Fruit fly (Drosophila melanogaster) whole organism, wandering third instar larva: ENCODE measurements around the gene Polr1B.

Experiments
- Abd-B ChIP-seq: fragments of >200 bp; optimal IDR thresholded peaks from 2 replicates; lab custom pipeline; 2017; ENCODE audit warnings: missing biosample characterization, missing genetic modification characterization
- CG32264 ChIP-seq: fragments of 200-800 bp; sonication (Bioruptor generic); optimal IDR thresholded peaks from 2 replicates; lab custom pipeline; 2016; ENCODE audit warnings: missing biosample characterization, missing genetic modification characterization
- CG9705 ChIP-seq: fragments of 200-800 bp; sonication (Bioruptor generic); optimal IDR thresholded peaks from 2 replicates; lab custom pipeline; 2018; ENCODE audit warnings: missing biosample characterization, mild to moderate bottlenecking, missing genetic modification characterization
- CrebA ChIP-seq: fragments of 200-800 bp; sonication (Bioruptor generic); optimal IDR thresholded peaks from 2 replicates; lab custom pipeline; 2016; ENCODE audit warnings: missing biosample characterization, mild to moderate bottlenecking, missing genetic modification characterization, borderline replicate concordance
- Dfd ChIP-seq: fragments of >200 bp; optimal IDR thresholded peaks from 2 replicates; lab custom pipeline; 2017; ENCODE audit warnings: missing biosample characterization, missing genetic modification characterization
- Dif ChIP-seq: fragments of 200-275, 200-300 bp; sonication (Bioruptor generic); optimal IDR thresholded peaks from 2 replicates; lab custom pipeline; 2018; ENCODE audit warnings: missing biosample characterization, missing genetic modification characterization; ENCODE audit not compliant: partially characterized antibody
- GATAd ChIP-seq: sonication (Bioruptor generic); optimal IDR thresholded peaks from 2 replicates; lab custom pipeline; 2016; ENCODE audit warnings: missing biosample characterization, missing genetic modification characterization
- HLH106 ChIP-seq: fragments of 200-800 bp; optimal IDR thresholded peaks from 3 replicates; lab custom pipeline; 2019; ENCODE audit warnings: missing biosample characterization, mild to moderate bottlenecking, missing genetic modification characterization, moderate library complexity
- Hnf4 ChIP-seq: fragments of 200-800 bp; sonication (Bioruptor generic); optimal IDR thresholded peaks from 2 replicates; lab custom pipeline; 2016; ENCODE audit warnings: missing biosample characterization, mild to moderate bottlenecking, missing genetic modification characterization
- Hr78 ChIP-seq: fragments of >200 bp; optimal IDR thresholded peaks from 2 replicates; lab custom pipeline; 2017; ENCODE audit warnings: missing biosample characterization, missing genetic modification characterization
- Hr83 ChIP-seq: fragments of 200-300 bp; sonication (Bioruptor generic); optimal IDR thresholded peaks from 2 replicates; lab custom pipeline; 2016; ENCODE audit warnings: missing biosample characterization, mild to moderate bottlenecking, missing genetic modification characterization, moderate library complexity; ENCODE audit not compliant: poor library complexity, severe bottlenecking
- Jra ChIP-seq: sonication (Bioruptor generic); optimal IDR thresholded peaks from 2 replicates; lab custom pipeline; 2016; ENCODE audit warnings: missing biosample characterization, missing genetic modification characterization
- Mio ChIP-seq: sonication (Bioruptor generic); optimal IDR thresholded peaks from 2 replicates; lab custom pipeline; 2016; ENCODE audit warnings: missing biosample characterization, missing genetic modification characterization
- Myc ChIP-seq: fragments of >200 bp; optimal IDR thresholded peaks from 2 replicates; lab custom pipeline; 2017
- N ChIP-seq: fragments of >200 bp; optimal IDR thresholded peaks from 2 replicates; lab custom pipeline; 2018; ENCODE audit warnings: missing biosample characterization, missing external identifiers, missing genetic modification characterization
- OdsH ChIP-seq: fragments of 200-800 bp; sonication (Bioruptor generic); optimal IDR thresholded peaks from 2 replicates; lab custom pipeline; 2016; ENCODE audit warnings: missing biosample characterization, mild to moderate bottlenecking, missing genetic modification characterization
- Rel ChIP-seq, 2 experiments: fragments of 200-800 bp; sonication (Bioruptor generic) in 1 of 2; optimal IDR thresholded peaks; 2 replicates in 1 of 2; 3 replicates in 1 of 2; lab custom pipeline; 2016 to 2019; ENCODE audit warnings: mild to moderate bottlenecking in 2 of 2, missing biosample characterization in 2 of 2, missing genetic modification characterization in 2 of 2, moderate library complexity in 1 of 2
- Sp1 ChIP-seq: fragments of 200-800 bp; sonication (Bioruptor generic); optimal IDR thresholded peaks from 3 replicates; lab custom pipeline; 2019; ENCODE audit warnings: missing biosample characterization, mild to moderate bottlenecking, missing genetic modification characterization, moderate library complexity
- Vsx2 ChIP-seq: fragments of 200-300, 225-300 bp; sonication (Bioruptor generic); optimal IDR thresholded peaks from 2 replicates; lab custom pipeline; 2018; ENCODE audit warnings: missing biosample characterization, missing genetic modification characterization; ENCODE audit not compliant: partially characterized antibody
- br ChIP-seq: fragments of 200-800 bp; sonication (Bioruptor generic); optimal IDR thresholded peaks from 2 replicates; lab custom pipeline; 2016; ENCODE audit warnings: missing biosample characterization, missing genetic modification characterization
- brk ChIP-seq: fragments of 200-800 bp; sonication (Bioruptor generic); optimal IDR thresholded peaks from 2 replicates; lab custom pipeline; 2016; ENCODE audit warnings: missing biosample characterization, mild to moderate bottlenecking, missing genetic modification characterization
- dl ChIP-seq, 2 experiments: fragments of 175-275, 200-275 bp in 1 of 2; fragments of 200-275 bp in 1 of 2; sonication (Bioruptor generic); optimal IDR thresholded peaks; lab custom pipeline; 2018; ENCODE audit warnings: mild to moderate bottlenecking in 2 of 2, missing biosample characterization in 2 of 2, missing genetic modification characterization in 2 of 2, moderate library complexity in 2 of 2; ENCODE audit not compliant: partially characterized antibody in 2 of 2, insufficient read depth in 1 of 2
- dmrt93B ChIP-seq: fragments of 200-800 bp; sonication (Bioruptor generic); optimal IDR thresholded peaks from 2 replicates; lab custom pipeline; 2018; ENCODE audit warnings: missing biosample characterization, mild to moderate bottlenecking, missing genetic modification characterization
- dsf ChIP-seq: sonication (Bioruptor generic); optimal IDR thresholded peaks from 2 replicates; lab custom pipeline; 2016; ENCODE audit warnings: missing biosample characterization, missing genetic modification characterization, borderline replicate concordance
- ey ChIP-seq: fragments of 200-800 bp; sonication (Bioruptor generic); optimal IDR thresholded peaks from 2 replicates; lab custom pipeline; 2016; ENCODE audit warnings: missing biosample characterization, missing genetic modification characterization
- foxo ChIP-seq, 2 experiments: fragments of 200-800 bp; sonication (Bioruptor generic); optimal IDR thresholded peaks; 2 replicates in 1 of 2; 3 replicates in 1 of 2; lab custom pipeline; 2016 to 2017; ENCODE audit warnings: missing biosample characterization in 2 of 2, missing genetic modification characterization in 2 of 2
- fru ChIP-seq: fragments of 200-800 bp; sonication (Bioruptor generic); optimal IDR thresholded peaks from 3 replicates; lab custom pipeline; 2016; ENCODE audit warnings: missing biosample characterization, mild to moderate bottlenecking, missing genetic modification characterization
- h ChIP-seq: fragments of 200-800 bp; sonication (Bioruptor generic); optimal IDR thresholded peaks from 3 replicates; lab custom pipeline; 2016; ENCODE audit warnings: missing biosample characterization, mild to moderate bottlenecking, missing genetic modification characterization
- jim ChIP-seq: fragments of 175-275, 200-325 bp; sonication (Bioruptor generic); optimal IDR thresholded peaks from 2 replicates; lab custom pipeline; 2016; ENCODE audit warnings: missing biosample characterization, mild to moderate bottlenecking, missing genetic modification characterization
- lola ChIP-seq: fragments of >200 bp; optimal IDR thresholded peaks from 2 replicates; lab custom pipeline; 2017; ENCODE audit warnings: missing biosample characterization, missing genetic modification characterization
- pan ChIP-seq: fragments of >200 bp; optimal IDR thresholded peaks from 2 replicates; lab custom pipeline; 2017
- psq ChIP-seq: fragments of 200-800 bp; sonication (Bioruptor generic); optimal IDR thresholded peaks from 3 replicates; lab custom pipeline; 2017; ENCODE audit warnings: missing biosample characterization, mild to moderate bottlenecking, missing genetic modification characterization, moderate library complexity
- rgr ChIP-seq: fragments of 200-800 bp; sonication (Bioruptor generic); optimal IDR thresholded peaks from 3 replicates; lab custom pipeline; 2016; ENCODE audit warnings: missing biosample characterization, mild to moderate bottlenecking, missing genetic modification characterization
- sage ChIP-seq: fragments of 200-800 bp; sonication (Bioruptor generic); optimal IDR thresholded peaks from 2 replicates; lab custom pipeline; 2016; ENCODE audit warnings: missing biosample characterization, mild to moderate bottlenecking, missing genetic modification characterization
- sv ChIP-seq: fragments of 200-800 bp; sonication (Bioruptor generic); optimal IDR thresholded peaks from 3 replicates; lab custom pipeline; 2016; ENCODE audit warnings: missing biosample characterization, missing genetic modification characterization
- tai ChIP-seq: sonication (Bioruptor generic); optimal IDR thresholded peaks from 2 replicates; lab custom pipeline; 2016; ENCODE audit warnings: missing biosample characterization, missing genetic modification characterization
- usp ChIP-seq: fragments of >200 bp; optimal IDR thresholded peaks from 2 replicates; lab custom pipeline; 2017; ENCODE audit warnings: missing biosample characterization, missing genetic modification characterization
- woc ChIP-seq: sonication (Bioruptor generic); optimal IDR thresholded peaks from 2 replicates; lab custom pipeline; 2016; ENCODE audit warnings: missing biosample characterization, mild to moderate bottlenecking, missing genetic modification characterization

Polr1B gene

DNA sequence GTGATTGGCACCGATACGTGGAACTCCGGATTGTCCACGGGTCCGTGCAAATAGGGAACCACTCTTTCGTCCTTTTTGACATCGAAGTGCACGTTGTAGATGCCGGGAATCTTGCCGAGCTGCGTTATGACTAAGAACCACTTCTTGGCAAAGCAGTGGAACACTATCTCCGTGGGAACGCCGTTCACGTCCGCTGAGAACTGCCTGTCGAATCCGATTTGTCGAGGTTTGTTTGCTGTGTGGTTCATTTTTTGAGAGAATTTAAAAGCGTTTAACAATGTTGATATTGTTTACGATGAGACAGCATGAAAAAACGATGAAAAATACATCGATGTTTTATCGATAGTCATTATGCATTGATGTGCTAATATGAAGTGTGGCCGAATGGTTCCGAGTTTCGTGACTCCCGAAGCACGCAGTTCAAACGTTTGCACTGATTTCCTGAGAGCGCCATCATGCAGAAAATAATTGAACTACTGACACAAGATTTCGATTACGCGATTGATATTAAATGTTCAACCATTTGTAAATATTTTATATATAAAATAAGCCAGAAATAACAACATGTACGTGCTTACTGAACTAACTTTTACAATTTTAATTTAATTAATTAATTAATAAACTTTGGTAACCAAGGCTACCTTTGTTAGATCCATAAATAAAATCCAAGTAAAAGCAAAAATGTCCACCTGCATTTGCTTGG lies 17.2 kb downstream of the Polr1B start, which contains the start of the genes CG11885 and CG13692:
CG11885 (minus strand) TSS at position 332 of the 703 bp plus-strand sequence.
CG13692 (plus strand) TSS at position 653 of the 703 bp plus-strand sequence.
- TF ChIP-seq Sp1 (peak; percentile 32), Hr83 (GFP tag; lab: Kevin White, UChicago) (peak; percentile 58), lola (GFP tag; lab: Kevin White, UChicago) (no peak), Myc (lab: Kevin White, UChicago) (peak; percentile 58), Abd-B (GFP tag; lab: Kevin White, UChicago) (no peak), h (GFP tag; lab: Kevin White, UChicago) (peak; percentile 60), CG9705 (GFP tag; lab: Kevin White, UChicago) (peak; percentile 34), CrebA (no peak), dl (GFP tag; optimal IDR thresholded peaks at IDR 0.05; lab: Kevin White, UChicago; ENCODE audit: insufficient read depth in 1 of 2, partially characterized antibody in 2 of 2) (no peak), sv (GFP tag; lab: Kevin White, UChicago) (no peak), Rel (GFP tag; optimal IDR thresholded peaks at IDR 0.05; lab: Kevin White, UChicago) (no peak), Rel (tag; optimal IDR thresholded peaks at IDR 0.05; lab: Kevin White, UChicago) (peak; percentile 74), pan (no peak), GATAd (no peak), Vsx2 (GFP tag; lab: Kevin White, UChicago) (no peak), brk (GFP tag; lab: Kevin White, UChicago) (no peak), rgr (GFP tag; lab: Kevin White, UChicago) (peak; percentile 64), Dif (GFP tag; lab: Kevin White, UChicago) (no peak), Hr78 (GFP tag; lab: Kevin White, UChicago) (no peak), tai (GFP tag; lab: Kevin White, UChicago) (no peak), OdsH (GFP tag; lab: Kevin White, UChicago) (no peak), Dfd (GFP tag; lab: Kevin White, UChicago) (no peak), Hnf4 (GFP tag; lab: Kevin White, UChicago) (peak; percentile 44), sage (GFP tag; lab: Kevin White, UChicago) (peak; percentile 61), usp (GFP tag; lab: Kevin White, UChicago) (no peak), woc (GFP tag; lab: Kevin White, UChicago) (no peak), dsf (GFP tag; lab: Kevin White, UChicago) (peak; percentile 11), br (no peak), ey (GFP tag; lab: Kevin White, UChicago) (no peak), Mio (GFP tag; lab: Kevin White, UChicago) (no peak), HLH106 (peak; percentile 37), foxo (GFP tag; optimal IDR thresholded peaks at IDR 0.05; lab: Kevin White, UChicago) (peak in 1 of 2 experiments; percentile 33), dmrt93B (GFP tag; lab: Kevin White, UChicago) (no peak), N (GFP tag; lab: Kevin White, UChicago) (no peak), psq (GFP tag; lab: Kevin White, UChicago) (no peak), fru (GFP tag; lab: Kevin White, UChicago) (no peak), CG32264 (GFP tag; lab: Kevin White, UChicago) (peak; percentile 29), jim (GFP tag; lab: Kevin White, UChicago) (no peak), Jra (GFP tag; lab: Kevin White, UChicago) (no peak)

DNA sequence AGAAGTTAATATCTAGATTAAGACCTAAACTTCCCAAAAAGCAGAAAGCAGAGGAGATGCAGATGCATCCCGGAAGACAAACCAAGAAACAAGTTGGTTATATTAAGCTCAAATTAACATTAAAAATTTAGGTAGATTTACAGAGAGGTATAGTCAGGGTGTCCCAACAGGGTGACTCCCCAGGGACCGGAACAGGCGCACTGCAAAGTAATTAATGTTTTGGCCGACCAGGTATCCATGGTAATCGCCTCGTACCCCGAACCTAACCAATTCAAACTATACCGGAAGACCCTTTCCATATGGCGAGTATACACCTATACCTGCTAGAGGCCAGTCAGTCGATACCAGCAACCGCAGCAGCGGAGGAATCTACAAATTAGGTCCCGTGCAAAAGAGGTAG lies 18.5 kb downstream of the Polr1B start, which contains the start of gene BBS8:
BBS8 (plus strand) TSS at position 301 of the 400 bp plus-strand sequence.
- TF ChIP-seq fru (GFP tag; lab: Kevin White, UChicago) (no peak), sv (GFP tag; lab: Kevin White, UChicago) (no peak), dl (GFP tag; optimal IDR thresholded peaks at IDR 0.05; lab: Kevin White, UChicago; ENCODE audit: insufficient read depth in 1 of 2, partially characterized antibody in 2 of 2) (no peak), woc (GFP tag; lab: Kevin White, UChicago) (no peak), Mio (GFP tag; lab: Kevin White, UChicago) (no peak), Sp1 (no peak), rgr (GFP tag; lab: Kevin White, UChicago) (no peak), lola (GFP tag; lab: Kevin White, UChicago) (no peak), Dif (GFP tag; lab: Kevin White, UChicago) (no peak), HLH106 (no peak)
